Worm (Caenorhabditis elegans) whole organism, L2 larva: ENCODE results near the gene vms-1.

ENCODE experiments used
- C34F6.9 ChIP-seq: fragments of 150-350 bp; optimal IDR thresholded peaks from 2 replicates; lab custom pipeline; 2014; ENCODE audit warnings: missing biosample characterization, missing genetic modification characterization
- F13H6.1 ChIP-seq: sonication (generic microtip); optimal IDR thresholded peaks from 2 replicates; lab custom pipeline; 2016; ENCODE audit warnings: missing genetic modification characterization, missing compliant biosample characterization
- Y55F3AM.14 ChIP-seq: fragments of 200-800 bp; sonication (Bioruptor generic); optimal IDR thresholded peaks from 2 replicates; lab custom pipeline; 2018; ENCODE audit warnings: mild to moderate bottlenecking, missing genetic modification characterization, missing compliant biosample characterization
- ZK546.5 ChIP-seq: sonication (generic microtip); optimal IDR thresholded peaks from 2 replicates; lab custom pipeline; 2017; ENCODE audit warnings: missing biosample characterization, missing genetic modification characterization
- alr-1 ChIP-seq: fragments of 150-350 bp; optimal IDR thresholded peaks from 2 replicates; lab custom pipeline; 2014; ENCODE audit warnings: missing biosample characterization, missing genetic modification characterization
- aly-2 ChIP-seq: fragments of 150-350 bp; optimal IDR thresholded peaks from 2 replicates; lab custom pipeline; 2014; ENCODE audit warnings: missing biosample characterization, missing genetic modification characterization
- ama-1 ChIP-seq: fragments of 150-350 bp; optimal IDR thresholded peaks from 2 replicates; lab custom pipeline; 2018; ENCODE audit warnings: inconsistent platforms
- ceh-16 ChIP-seq: fragments of 150-350 bp; optimal IDR thresholded peaks from 2 replicates; lab custom pipeline; 2014; ENCODE audit warnings: missing biosample characterization, missing genetic modification characterization
- ceh-82 ChIP-seq: fragments of 150-350 bp; optimal IDR thresholded peaks from 2 replicates; lab custom pipeline; 2014; ENCODE audit warnings: missing biosample characterization, missing genetic modification characterization
- crh-2 ChIP-seq: sonication (generic microtip); optimal IDR thresholded peaks from 2 replicates; lab custom pipeline; 2017; ENCODE audit warnings: missing biosample characterization, missing genetic modification characterization
- dmd-4 ChIP-seq: sonication (generic microtip); optimal IDR thresholded peaks from 2 replicates; lab custom pipeline; 2017; ENCODE audit warnings: missing biosample characterization, missing genetic modification characterization
- egl-27 ChIP-seq: sonication (generic microtip); optimal IDR thresholded peaks from 3 replicates; lab custom pipeline; 2017; ENCODE audit warnings: missing biosample characterization, missing genetic modification reagents, missing genetic modification characterization
- elt-3 ChIP-seq: sonication (generic microtip); optimal IDR thresholded peaks from 2 replicates; lab custom pipeline; 2017; ENCODE audit warnings: missing biosample characterization, missing genetic modification characterization
- fos-1 ChIP-seq: fragments of 150-350 bp; optimal IDR thresholded peaks from 2 replicates; lab custom pipeline; 2014; ENCODE audit warnings: missing biosample characterization, missing genetic modification characterization
- lin-11 ChIP-seq: fragments of 150-350 bp; sonication (generic microtip); optimal IDR thresholded peaks from 2 replicates; lab custom pipeline; 2014; ENCODE audit warnings: missing biosample characterization, missing genetic modification characterization, inconsistent platforms, mixed read lengths
- lin-13 ChIP-seq: fragments of 150-350 bp; optimal IDR thresholded peaks from 2 replicates; lab custom pipeline; 2014; ENCODE audit warnings: missing biosample characterization, missing genetic modification reagents, missing genetic modification characterization
- lin-39 ChIP-seq: fragments of 150-350 bp; optimal IDR thresholded peaks from 2 replicates; lab custom pipeline; 2014; ENCODE audit warnings: missing biosample characterization, missing genetic modification reagents, missing genetic modification characterization
- lsy-2 ChIP-seq, 2 experiments: fragments of 150-350 bp in 1 of 2; sonication (generic microtip) in 1 of 2; optimal IDR thresholded peaks; 2 replicates each; lab custom pipeline; 2014 to 2017; ENCODE audit warnings: missing biosample characterization in 2 of 2, missing genetic modification characterization in 2 of 2
- mab-5 ChIP-seq: fragments of 150-350 bp; optimal IDR thresholded peaks from 2 replicates; lab custom pipeline; 2014; ENCODE audit warnings: missing biosample characterization, missing genetic modification characterization
- mbf-1 ChIP-seq: sonication (generic microtip); optimal IDR thresholded peaks from 2 replicates; lab custom pipeline; 2017; ENCODE audit warnings: missing biosample characterization, missing genetic modification characterization
- mdl-1 ChIP-seq, 2 experiments: fragments of 150-350 bp in 1 of 2; sonication (generic microtip) in 1 of 2; optimal IDR thresholded peaks; 2 replicates each; lab custom pipeline; 2017; ENCODE audit warnings: missing biosample characterization in 2 of 2, missing genetic modification characterization in 2 of 2
- nhr-11 ChIP-seq: fragments of 150-350 bp; optimal IDR thresholded peaks from 2 replicates; lab custom pipeline; 2014; ENCODE audit warnings: missing biosample characterization, missing genetic modification characterization
- nhr-12 ChIP-seq: fragments of 150-350 bp; optimal IDR thresholded peaks from 2 replicates; lab custom pipeline; 2014; ENCODE audit warnings: missing biosample characterization, missing genetic modification characterization
- nhr-129 ChIP-seq: fragments of 150-350 bp; optimal IDR thresholded peaks from 2 replicates; lab custom pipeline; 2014; ENCODE audit warnings: missing biosample characterization, missing genetic modification characterization
- nhr-23 ChIP-seq: fragments of 150-350 bp; optimal IDR thresholded peaks from 2 replicates; lab custom pipeline; 2014; ENCODE audit warnings: missing biosample characterization, missing genetic modification reagents, missing genetic modification characterization
- nhr-237 ChIP-seq: fragments of 150-350 bp; optimal IDR thresholded peaks from 2 replicates; lab custom pipeline; 2014; ENCODE audit warnings: missing biosample characterization, missing genetic modification characterization
- nhr-25 ChIP-seq: fragments of 150-350 bp; sonication (generic microtip); optimal IDR thresholded peaks from 3 replicates; lab custom pipeline; 2014; ENCODE audit warnings: missing biosample characterization, missing genetic modification characterization
- nhr-6 ChIP-seq: fragments of 150-350 bp; optimal IDR thresholded peaks from 2 replicates; lab custom pipeline; 2014; ENCODE audit warnings: missing biosample characterization, missing genetic modification characterization
- nhr-77 ChIP-seq: fragments of 150-350 bp; optimal IDR thresholded peaks from 2 replicates; lab custom pipeline; 2014; ENCODE audit warnings: missing biosample characterization, missing genetic modification characterization
- peb-1 ChIP-seq: fragments of 150-350 bp; optimal IDR thresholded peaks from 2 replicates; lab custom pipeline; 2014; ENCODE audit warnings: missing biosample characterization, missing genetic modification characterization
- sem-4 ChIP-seq: fragments of 150-350 bp; optimal IDR thresholded peaks from 2 replicates; lab custom pipeline; 2014; ENCODE audit warnings: missing biosample characterization, missing genetic modification reagents, missing genetic modification characterization
- skn-1 ChIP-seq: sonication (generic microtip); optimal IDR thresholded peaks from 2 replicates; lab custom pipeline; 2017; ENCODE audit warnings: missing biosample characterization, missing genetic modification characterization
- sma-3 ChIP-seq: sonication (generic microtip); optimal IDR thresholded peaks from 2 replicates; lab custom pipeline; 2016; ENCODE audit warnings: missing genetic modification reagents, missing genetic modification characterization, missing compliant biosample characterization
- sma-9 ChIP-seq, 2 experiments: fragments of 150-350 bp in 1 of 2; sonication (generic microtip) in 1 of 2; optimal IDR thresholded peaks; 2 replicates each; lab custom pipeline; 2014 to 2016; ENCODE audit warnings: missing genetic modification characterization in 2 of 2, mild to moderate bottlenecking in 1 of 2, missing biosample characterization in 1 of 2, missing compliant biosample characterization in 1 of 2, missing genetic modification reagents in 1 of 2, moderate library complexity in 1 of 2
- snpc-4 ChIP-seq: fragments of 150-350 bp; optimal IDR thresholded peaks from 2 replicates; lab custom pipeline; 2014; ENCODE audit warnings: missing biosample characterization, missing genetic modification characterization
- unc-55 ChIP-seq: fragments of 150-350 bp; sonication (generic microtip); optimal IDR thresholded peaks from 3 replicates; lab custom pipeline; 2014; ENCODE audit warnings: missing biosample characterization, missing genetic modification reagents, missing genetic modification characterization
- unc-62 ChIP-seq: fragments of 150-350 bp; optimal IDR thresholded peaks from 2 replicates; lab custom pipeline; 2014; ENCODE audit warnings: missing biosample characterization, missing genetic modification reagents, missing genetic modification characterization
- zag-1 ChIP-seq: fragments of 150-350 bp; optimal IDR thresholded peaks from 2 replicates; lab custom pipeline; 2014; ENCODE audit warnings: missing biosample characterization, missing genetic modification characterization
- ztf-1 ChIP-seq: fragments of 200-800 bp; sonication (Bioruptor generic); conservative IDR thresholded peaks from 2 replicates; pipeline ENCODE4 v1.3.6; 2022; ENCODE audit warnings: missing genetic modification characterization, missing compliant biosample characterization
- ztf-11 ChIP-seq: sonication (generic microtip); optimal IDR thresholded peaks from 2 replicates; lab custom pipeline; 2017; ENCODE audit warnings: missing biosample characterization, missing genetic modification characterization
- ztf-4 ChIP-seq: fragments of 150-350 bp; optimal IDR thresholded peaks from 2 replicates; lab custom pipeline; 2014; ENCODE audit warnings: missing biosample characterization, missing genetic modification characterization

Gene vms-1

ce11 chrIII:8132496-8132895, 44.2 kb downstream of the vms-1 start:
- peak; percentile 10 for TF ChIP-seq peb-1 (tag; lab: Kevin White, UChicago)
- TF ChIP-seq sem-4 (tag; lab: Kevin White, UChicago): no peak
- peak; percentile 9 for TF ChIP-seq nhr-129 (tag; lab: Kevin White, UChicago)

- TF ChIP-seq fos-1 (tag; lab: Kevin White, UChicago) (peak; percentile 6), F13H6.1 (no peak), crh-2 (peak; percentile 36)
Measured at ce11 chrIII:8133346-8133745, 45.0 kb downstream of the vms-1 start, which contains the start of gene C14B9.2. C14B9.2 (plus strand) TSS chrIII:8133665.

- TF ChIP-seq unc-62 (GFP tag; lab: Kevin White, UChicago) (no peak), C34F6.9 (tag; lab: Kevin White, UChicago) (no peak), sem-4 (tag; lab: Kevin White, UChicago) (no peak), mbf-1 (tag; lab: Kevin White, UChicago) (no peak), elt-3 (no peak), ceh-16 (tag; lab: Kevin White, UChicago) (no peak), ZK546.5 (tag; lab: Kevin White, UChicago) (no peak), snpc-4 (no peak), crh-2 (peak; percentile 22), nhr-25 (tag; lab: Kevin White, UChicago) (no peak), nhr-237 (tag; lab: Kevin White, UChicago) (no peak), nhr-6 (no peak), sma-3 (GFP tag; lab: Kevin White, UChicago) (no peak), mab-5 (no peak), F13H6.1 (peak; percentile 47), ztf-1 (GFP tag; lab: Robert Waterston, UW) (no peak), ceh-82 (no peak), ztf-4 (tag; lab: Kevin White, UChicago) (no peak), nhr-77 (tag; lab: Kevin White, UChicago) (peak; percentile 14), nhr-11 (tag; lab: Kevin White, UChicago) (no peak), lin-11 (no peak), sma-9 (GFP tag; optimal IDR thresholded peaks at IDR 0.05; lab: Kevin White, UChicago) (peak; percentile 1), sma-9 (tag; optimal IDR thresholded peaks at IDR 0.05; lab: Kevin White, UChicago) (no peak), nhr-12 (tag; lab: Kevin White, UChicago) (no peak), ama-1 (lab: Kevin White, UChicago) (no peak), peb-1 (tag; lab: Kevin White, UChicago) (no peak), dmd-4 (tag; lab: Kevin White, UChicago) (no peak), nhr-23 (tag; lab: Kevin White, UChicago) (no peak), Y55F3AM.14 (GFP tag; lab: Kevin White, UChicago) (no peak), zag-1 (tag; lab: Kevin White, UChicago) (no peak), lsy-2 (tag; optimal IDR thresholded peaks at IDR 0.05; lab: Kevin White, UChicago) (no peak), nhr-129 (tag; lab: Kevin White, UChicago) (peak; percentile 50), unc-55 (GFP tag; lab: Kevin White, UChicago) (no peak), egl-27 (tag; lab: Kevin White, UChicago) (no peak), alr-1 (tag; lab: Kevin White, UChicago) (no peak), aly-2 (tag; lab: Kevin White, UChicago) (no peak), skn-1 (tag; lab: Kevin White, UChicago) (no peak)
Measured at ce11 chrIII:8136517-8137099, 48.3 kb downstream of the vms-1 start.

- TF ChIP-seq ztf-1 (GFP tag; lab: Robert Waterston, UW): no peak
- TF ChIP-seq egl-27 (tag; lab: Kevin White, UChicago): no peak
- no peak for TF ChIP-seq fos-1 (tag; lab: Kevin White, UChicago)
- TF ChIP-seq nhr-129 (tag; lab: Kevin White, UChicago): no peak
- TF ChIP-seq ceh-16 (tag; lab: Kevin White, UChicago): no peak
- no peak for TF ChIP-seq lin-13
- TF ChIP-seq nhr-11 (tag; lab: Kevin White, UChicago): no peak
- TF ChIP-seq nhr-237 (tag; lab: Kevin White, UChicago): no peak
- TF ChIP-seq lin-39 (tag; lab: Kevin White, UChicago): no peak
- no peak for TF ChIP-seq mdl-1 (tag; optimal IDR thresholded peaks at IDR 0.05; lab: Kevin White, UChicago)
- no peak for TF ChIP-seq skn-1 (tag; lab: Kevin White, UChicago)
- no peak for TF ChIP-seq ztf-4 (tag; lab: Kevin White, UChicago)
- no peak for TF ChIP-seq ztf-11 (tag; lab: Kevin White, UChicago)
- TF ChIP-seq, all 48 proteins: peak for 0
Measured at ce11 chrIII:8137777-8138176, 49.4 kb downstream of the vms-1 start, which contains the start of gene hsp-12.2. hsp-12.2 (plus strand) TSS chrIII:8138077.
